Worm (Caenorhabditis elegans) whole organism, L2 larva: Measurements from ENCODE around the gene asp-2.
A peak's percentile ranks its signal among the peaks of the same experiment; 100 is the strongest.

Experiments
- C34F6.9 ChIP-seq: fragments of 150-350 bp; optimal IDR thresholded peaks from 2 replicates; lab custom pipeline; 2014; ENCODE audit warnings: missing biosample characterization, missing genetic modification characterization
- F13H6.1 ChIP-seq: sonication (generic microtip); optimal IDR thresholded peaks from 2 replicates; lab custom pipeline; 2016; ENCODE audit warnings: missing genetic modification characterization, missing compliant biosample characterization
- R02D3.7 ChIP-seq: fragments of 150-350 bp; optimal IDR thresholded peaks from 2 replicates; lab custom pipeline; 2014; ENCODE audit warnings: missing biosample characterization, missing genetic modification characterization
- Y55F3AM.14 ChIP-seq: fragments of 200-800 bp; sonication (Bioruptor generic); optimal IDR thresholded peaks from 2 replicates; lab custom pipeline; 2018; ENCODE audit warnings: mild to moderate bottlenecking, missing genetic modification characterization, missing compliant biosample characterization
- ZK546.5 ChIP-seq: sonication (generic microtip); optimal IDR thresholded peaks from 2 replicates; lab custom pipeline; 2017; ENCODE audit warnings: missing biosample characterization, missing genetic modification characterization
- alr-1 ChIP-seq: fragments of 150-350 bp; optimal IDR thresholded peaks from 2 replicates; lab custom pipeline; 2014; ENCODE audit warnings: missing biosample characterization, missing genetic modification characterization
- aly-2 ChIP-seq: fragments of 150-350 bp; optimal IDR thresholded peaks from 2 replicates; lab custom pipeline; 2014; ENCODE audit warnings: missing biosample characterization, missing genetic modification characterization
- ama-1 ChIP-seq: fragments of 150-350 bp; optimal IDR thresholded peaks from 2 replicates; lab custom pipeline; 2018; ENCODE audit warnings: inconsistent platforms
- blmp-1 ChIP-seq: sonication (generic microtip); optimal IDR thresholded peaks from 2 replicates; lab custom pipeline; 2017; ENCODE audit warnings: missing genetic modification characterization, mild to moderate bottlenecking, missing compliant biosample characterization, antibody characterized with exemption, moderate library complexity; ENCODE audit not compliant: insufficient read depth
- ceh-16 ChIP-seq: fragments of 150-350 bp; optimal IDR thresholded peaks from 2 replicates; lab custom pipeline; 2014; ENCODE audit warnings: missing biosample characterization, missing genetic modification characterization
- ceh-82 ChIP-seq: fragments of 150-350 bp; optimal IDR thresholded peaks from 2 replicates; lab custom pipeline; 2014; ENCODE audit warnings: missing biosample characterization, missing genetic modification characterization
- crh-2 ChIP-seq: sonication (generic microtip); optimal IDR thresholded peaks from 2 replicates; lab custom pipeline; 2017; ENCODE audit warnings: missing biosample characterization, missing genetic modification characterization
- dmd-4 ChIP-seq: sonication (generic microtip); optimal IDR thresholded peaks from 2 replicates; lab custom pipeline; 2017; ENCODE audit warnings: missing biosample characterization, missing genetic modification characterization
- egl-27 ChIP-seq: sonication (generic microtip); optimal IDR thresholded peaks from 3 replicates; lab custom pipeline; 2017; ENCODE audit warnings: missing biosample characterization, missing genetic modification reagents, missing genetic modification characterization
- elt-1 ChIP-seq: fragments of 150-350 bp; optimal IDR thresholded peaks from 2 replicates; lab custom pipeline; 2014; ENCODE audit warnings: missing biosample characterization, missing genetic modification characterization
- elt-3 ChIP-seq: sonication (generic microtip); optimal IDR thresholded peaks from 2 replicates; lab custom pipeline; 2017; ENCODE audit warnings: missing biosample characterization, missing genetic modification characterization
- fos-1 ChIP-seq: fragments of 150-350 bp; optimal IDR thresholded peaks from 2 replicates; lab custom pipeline; 2014; ENCODE audit warnings: missing biosample characterization, missing genetic modification characterization
- gmeb-1 ChIP-seq: fragments of 150-350 bp; optimal IDR thresholded peaks from 2 replicates; lab custom pipeline; 2014; ENCODE audit warnings: missing biosample characterization, missing genetic modification characterization
- lin-11 ChIP-seq: fragments of 150-350 bp; sonication (generic microtip); optimal IDR thresholded peaks from 2 replicates; lab custom pipeline; 2014; ENCODE audit warnings: missing biosample characterization, missing genetic modification characterization, inconsistent platforms, mixed read lengths
- lin-13 ChIP-seq: fragments of 150-350 bp; optimal IDR thresholded peaks from 2 replicates; lab custom pipeline; 2014; ENCODE audit warnings: missing biosample characterization, missing genetic modification reagents, missing genetic modification characterization
- lin-39 ChIP-seq: fragments of 150-350 bp; optimal IDR thresholded peaks from 2 replicates; lab custom pipeline; 2014; ENCODE audit warnings: missing biosample characterization, missing genetic modification reagents, missing genetic modification characterization
- lsy-2 ChIP-seq, 2 experiments: fragments of 150-350 bp in 1 of 2; sonication (generic microtip) in 1 of 2; optimal IDR thresholded peaks; 2 replicates each; lab custom pipeline; 2014 to 2017; ENCODE audit warnings: missing biosample characterization in 2 of 2, missing genetic modification characterization in 2 of 2
- mab-5 ChIP-seq: fragments of 150-350 bp; optimal IDR thresholded peaks from 2 replicates; lab custom pipeline; 2014; ENCODE audit warnings: missing biosample characterization, missing genetic modification characterization
- mbf-1 ChIP-seq: sonication (generic microtip); optimal IDR thresholded peaks from 2 replicates; lab custom pipeline; 2017; ENCODE audit warnings: missing biosample characterization, missing genetic modification characterization
- mdl-1 ChIP-seq, 2 experiments: fragments of 150-350 bp in 1 of 2; sonication (generic microtip) in 1 of 2; optimal IDR thresholded peaks; 2 replicates each; lab custom pipeline; 2017; ENCODE audit warnings: missing biosample characterization in 2 of 2, missing genetic modification characterization in 2 of 2
- nhr-10 ChIP-seq: sonication (generic microtip); optimal IDR thresholded peaks from 2 replicates; lab custom pipeline; 2017; ENCODE audit warnings: missing biosample characterization, missing genetic modification characterization
- nhr-11 ChIP-seq: fragments of 150-350 bp; optimal IDR thresholded peaks from 2 replicates; lab custom pipeline; 2014; ENCODE audit warnings: missing biosample characterization, missing genetic modification characterization
- nhr-12 ChIP-seq: fragments of 150-350 bp; optimal IDR thresholded peaks from 2 replicates; lab custom pipeline; 2014; ENCODE audit warnings: missing biosample characterization, missing genetic modification characterization
- nhr-129 ChIP-seq: fragments of 150-350 bp; optimal IDR thresholded peaks from 2 replicates; lab custom pipeline; 2014; ENCODE audit warnings: missing biosample characterization, missing genetic modification characterization
- nhr-21 ChIP-seq: fragments of 150-350 bp; optimal IDR thresholded peaks from 2 replicates; lab custom pipeline; 2014; ENCODE audit warnings: missing biosample characterization, missing genetic modification characterization
- nhr-23 ChIP-seq: fragments of 150-350 bp; optimal IDR thresholded peaks from 2 replicates; lab custom pipeline; 2014; ENCODE audit warnings: missing biosample characterization, missing genetic modification reagents, missing genetic modification characterization
- nhr-237 ChIP-seq: fragments of 150-350 bp; optimal IDR thresholded peaks from 2 replicates; lab custom pipeline; 2014; ENCODE audit warnings: missing biosample characterization, missing genetic modification characterization
- nhr-25 ChIP-seq: fragments of 150-350 bp; sonication (generic microtip); optimal IDR thresholded peaks from 3 replicates; lab custom pipeline; 2014; ENCODE audit warnings: missing biosample characterization, missing genetic modification characterization
- nhr-6 ChIP-seq: fragments of 150-350 bp; optimal IDR thresholded peaks from 2 replicates; lab custom pipeline; 2014; ENCODE audit warnings: missing biosample characterization, missing genetic modification characterization
- nhr-77 ChIP-seq: fragments of 150-350 bp; optimal IDR thresholded peaks from 2 replicates; lab custom pipeline; 2014; ENCODE audit warnings: missing biosample characterization, missing genetic modification characterization
- peb-1 ChIP-seq: fragments of 150-350 bp; optimal IDR thresholded peaks from 2 replicates; lab custom pipeline; 2014; ENCODE audit warnings: missing biosample characterization, missing genetic modification characterization
- sem-4 ChIP-seq: fragments of 150-350 bp; optimal IDR thresholded peaks from 2 replicates; lab custom pipeline; 2014; ENCODE audit warnings: missing biosample characterization, missing genetic modification reagents, missing genetic modification characterization
- skn-1 ChIP-seq: sonication (generic microtip); optimal IDR thresholded peaks from 2 replicates; lab custom pipeline; 2017; ENCODE audit warnings: missing biosample characterization, missing genetic modification characterization
- sma-3 ChIP-seq: sonication (generic microtip); optimal IDR thresholded peaks from 2 replicates; lab custom pipeline; 2016; ENCODE audit warnings: missing genetic modification reagents, missing genetic modification characterization, missing compliant biosample characterization
- sma-9 ChIP-seq, 2 experiments: fragments of 150-350 bp in 1 of 2; sonication (generic microtip) in 1 of 2; optimal IDR thresholded peaks; 2 replicates each; lab custom pipeline; 2014 to 2016; ENCODE audit warnings: missing genetic modification characterization in 2 of 2, mild to moderate bottlenecking in 1 of 2, missing biosample characterization in 1 of 2, missing compliant biosample characterization in 1 of 2, missing genetic modification reagents in 1 of 2, moderate library complexity in 1 of 2
- snpc-4 ChIP-seq: fragments of 150-350 bp; optimal IDR thresholded peaks from 2 replicates; lab custom pipeline; 2014; ENCODE audit warnings: missing biosample characterization, missing genetic modification characterization
- unc-39 ChIP-seq: fragments of 150-350 bp; optimal IDR thresholded peaks from 2 replicates; lab custom pipeline; 2014; ENCODE audit warnings: missing biosample characterization, missing genetic modification characterization
- unc-55 ChIP-seq: fragments of 150-350 bp; sonication (generic microtip); optimal IDR thresholded peaks from 3 replicates; lab custom pipeline; 2014; ENCODE audit warnings: missing biosample characterization, missing genetic modification reagents, missing genetic modification characterization
- unc-62 ChIP-seq: fragments of 150-350 bp; optimal IDR thresholded peaks from 2 replicates; lab custom pipeline; 2014; ENCODE audit warnings: missing biosample characterization, missing genetic modification reagents, missing genetic modification characterization
- zag-1 ChIP-seq: fragments of 150-350 bp; optimal IDR thresholded peaks from 2 replicates; lab custom pipeline; 2014; ENCODE audit warnings: missing biosample characterization, missing genetic modification characterization
- ztf-1 ChIP-seq: fragments of 200-800 bp; sonication (Bioruptor generic); conservative IDR thresholded peaks from 2 replicates; pipeline ENCODE4 v1.3.6; 2022; ENCODE audit warnings: missing genetic modification characterization, missing compliant biosample characterization
- ztf-11 ChIP-seq: sonication (generic microtip); optimal IDR thresholded peaks from 2 replicates; lab custom pipeline; 2017; ENCODE audit warnings: missing biosample characterization, missing genetic modification characterization
- ztf-4 ChIP-seq: fragments of 150-350 bp; optimal IDR thresholded peaks from 2 replicates; lab custom pipeline; 2014; ENCODE audit warnings: missing biosample characterization, missing genetic modification characterization

asp-2 gene

ce11 chrV:9172989-9173388 is 29.9 kb upstream of the asp-2 start, which contains the start of gene gad-3:
TSS of gene gad-3 (minus strand) at chrV:9173005.
- TF ChIP-seq blmp-1 (no peak), crh-2 (no peak), ztf-11 (tag; lab: Kevin White, UChicago) (no peak), R02D3.7 (no peak), unc-62 (no peak), sma-3 (no peak), nhr-11 (tag; lab: Kevin White, UChicago) (no peak), fos-1 (peak; percentile 44)

ce11 chrV:9173789-9174188 is 29.1 kb upstream of the asp-2 start, which contains the start of gene pqn-16:
TSS of gene pqn-16 (plus strand) at chrV:9174089.
- TF ChIP-seq nhr-10 (tag; lab: Kevin White, UChicago), result no peak
- no peak for TF ChIP-seq R02D3.7
- TF ChIP-seq aly-2 (tag; lab: Kevin White, UChicago), result no peak
- TF ChIP-seq, all 48 proteins: peak for 0

- TF ChIP-seq nhr-10 (tag; lab: Kevin White, UChicago), result no peak
- peak; percentile 99 for TF ChIP-seq gmeb-1 (tag; lab: Kevin White, UChicago)
- TF ChIP-seq nhr-11 (tag; lab: Kevin White, UChicago), result no peak
- TF ChIP-seq nhr-23, result no peak
- peak; percentile 7 for TF ChIP-seq skn-1
- TF ChIP-seq ama-1 (lab: Kevin White, UChicago), result no peak
- no peak for TF ChIP-seq mdl-1 (tag; optimal IDR thresholded peaks at IDR 0.05; lab: Kevin White, UChicago)
- TF ChIP-seq lin-39, result no peak
- no peak for TF ChIP-seq dmd-4
- peak; percentile 81 to 94 for TF ChIP-seq lsy-2 (tag; optimal IDR thresholded peaks at IDR 0.05; lab: Kevin White, UChicago)
- peak; percentile 92 for TF ChIP-seq crh-2
- TF ChIP-seq sma-3, result peak; percentile 91
- TF ChIP-seq mab-5 (tag; lab: Kevin White, UChicago), result peak; percentile 86
- no peak for TF ChIP-seq elt-3
- TF ChIP-seq snpc-4 (tag; lab: Kevin White, UChicago), result peak; percentile 82
- peak; percentile 78 for TF ChIP-seq ztf-4 (tag; lab: Kevin White, UChicago)
- no peak for TF ChIP-seq ceh-82 (tag; lab: Kevin White, UChicago)
- TF ChIP-seq nhr-129, result peak; percentile 91
- TF ChIP-seq ztf-11 (tag; lab: Kevin White, UChicago), result no peak
- TF ChIP-seq ztf-1, result no peak
- TF ChIP-seq lin-11 (tag; lab: Kevin White, UChicago), result peak; percentile 13
- no peak for TF ChIP-seq aly-2 (tag; lab: Kevin White, UChicago)
- TF ChIP-seq R02D3.7, result peak; percentile 55
- TF ChIP-seq C34F6.9 (tag; lab: Kevin White, UChicago), result peak; percentile 96
- TF ChIP-seq nhr-237 (tag; lab: Kevin White, UChicago), result no peak
- TF ChIP-seq fos-1, result peak; percentile 57
- peak; percentile 74 for TF ChIP-seq egl-27 (tag; lab: Kevin White, UChicago)
- TF ChIP-seq mbf-1, result no peak
- TF ChIP-seq elt-1 (tag; lab: Kevin White, UChicago), result no peak
- no peak for TF ChIP-seq nhr-12
- no peak for TF ChIP-seq peb-1 (tag; lab: Kevin White, UChicago)
- peak; percentile 40 for TF ChIP-seq nhr-77 (tag; lab: Kevin White, UChicago)
- no peak for TF ChIP-seq Y55F3AM.14 (GFP tag; lab: Kevin White, UChicago)
- no peak for TF ChIP-seq alr-1 (tag; lab: Kevin White, UChicago)
- TF ChIP-seq lin-13 (GFP tag; lab: Kevin White, UChicago), result peak; percentile 87
- TF ChIP-seq nhr-21 (tag; lab: Kevin White, UChicago), result peak; percentile 80
- TF ChIP-seq zag-1 (tag; lab: Kevin White, UChicago), result peak; percentile 37
- peak; percentile 93 for TF ChIP-seq sma-9 (GFP tag; optimal IDR thresholded peaks at IDR 0.05; lab: Kevin White, UChicago)
- TF ChIP-seq sma-9 (tag; optimal IDR thresholded peaks at IDR 0.05; lab: Kevin White, UChicago), result no peak
- peak; percentile 49 for TF ChIP-seq blmp-1
- peak; percentile 76 for TF ChIP-seq ceh-16 (tag; lab: Kevin White, UChicago)
- TF ChIP-seq nhr-25 (tag; lab: Kevin White, UChicago), result peak; percentile 85
- TF ChIP-seq unc-55, result peak; percentile 95
- TF ChIP-seq unc-39 (tag; lab: Kevin White, UChicago), result no peak
- no peak for TF ChIP-seq ZK546.5
- peak; percentile 88 for TF ChIP-seq F13H6.1 (tag; lab: Kevin White, UChicago)
- peak; percentile 81 for TF ChIP-seq nhr-6 (tag; lab: Kevin White, UChicago)
- peak; percentile 75 for TF ChIP-seq sem-4
- TF ChIP-seq unc-62, result peak; percentile 12
Measured at ce11 chrV:9175218-9175837, 27.5 kb upstream of the asp-2 start, which contains the start of gene spas-1. TSS of gene spas-1 (plus strand) at chrV:9175789.
